Fruit fly (Drosophila melanogaster): ENCODE results near the gene Rbp9.

The Rbp9 gene

dm6 chr2L:2945438-2946220, 8.9 kb upstream of the Rbp9 start:
- TF ChIP-seq Xrp1 (GFP tag; IDR thresholded peaks at IDR 0.05) (no peak), CG12659 (GFP tag; optimal IDR thresholded peaks at IDR 0.05) (no peak), CG6175 (GFP tag; IDR thresholded peaks at IDR 0.05) (no peak), CG31224 (GFP tag; IDR thresholded peaks at IDR 0.05) (no peak), Camta (GFP tag; optimal IDR thresholded peaks at IDR 0.05) (no peak), CG32772 (GFP tag; IDR thresholded peaks at IDR 0.05) (no peak), Hmr (GFP tag; optimal IDR thresholded peaks at IDR 0.05) (no peak), Asciz (GFP tag; optimal IDR thresholded peaks at IDR 0.05) (no peak), schlank (tag; optimal IDR thresholded peaks at IDR 0.05) (no peak), CG11696 (GFP tag; IDR thresholded peaks at IDR 0.05) (peak; percentile 89), CG1603 (tag; optimal IDR thresholded peaks at IDR 0.05) (no peak), cad (GFP tag; optimal IDR thresholded peaks at IDR 0.05) (peak; percentile 95), B-H1 (GFP tag; IDR thresholded peaks at IDR 0.05) (no peak), CG34376 (GFP tag; optimal IDR thresholded peaks at IDR 0.05) (no peak), knrl (GFP tag; IDR thresholded peaks at IDR 0.05; ENCODE audit: partially characterized antibody) (peak; percentile 40; the same call in 1 of the 3 replicates), stwl (tag; optimal IDR thresholded peaks at IDR 0.05) (peak; percentile 6), danr (GFP tag; IDR thresholded peaks at IDR 0.05) (no peak), kay (GFP tag; optimal IDR thresholded peaks at IDR 0.05) (no peak), CG34224 (GFP tag; IDR thresholded peaks at IDR 0.05; ENCODE audit: partially characterized antibody) (no peak), sens (GFP tag) (peak; percentile 52), h (optimal IDR thresholded peaks at IDR 0.05) (no peak), her (GFP tag; optimal IDR thresholded peaks at IDR 0.05) (no peak), unc-4 (GFP tag; IDR thresholded peaks at IDR 0.05; ENCODE audit: partially characterized antibody) (no peak), Scr (GFP tag; IDR thresholded peaks at IDR 0.05; ENCODE audit: partially characterized antibody) (0 out of 2 replicates have a peak, but pooled peaks have one; percentile 14), Tbp (GFP tag; optimal IDR thresholded peaks at IDR 0.05) (peak; percentile 73), CG6654 (GFP tag; optimal IDR thresholded peaks at IDR 0.05) (peak; percentile 98), Dek (tag; optimal IDR thresholded peaks at IDR 0.05) (no peak), CG30403 (GFP tag; optimal IDR thresholded peaks at IDR 0.05) (no peak), TFAM (GFP tag; optimal IDR thresholded peaks at IDR 0.05) (no peak), CG1233 (GFP tag; optimal IDR thresholded peaks at IDR 0.05) (no peak), CG16813 (GFP tag; IDR thresholded peaks at IDR 0.05; ENCODE audit: partially characterized antibody) (0 out of 3 replicates have a peak, but pooled peaks have one; percentile 25), pros (GFP tag; optimal IDR thresholded peaks at IDR 0.05) (no peak)

- peak; percentile 82 for TF ChIP-seq CG6654 (GFP tag; optimal IDR thresholded peaks at IDR 0.05)
- TF ChIP-seq Trl (optimal IDR thresholded peaks at IDR 0.05) = peak; percentile 45 to 55
- no peak for TF ChIP-seq Trl (GFP tag; optimal IDR thresholded peaks at IDR 0.05)
- no peak for TF ChIP-seq ERR (GFP tag; optimal IDR thresholded peaks at IDR 0.05)
- TF ChIP-seq Sox100B (GFP tag; optimal IDR thresholded peaks at IDR 0.05) = no peak
- no peak for TF ChIP-seq dpn (GFP tag; optimal IDR thresholded peaks at IDR 0.05)
- no peak for TF ChIP-seq vnd (GFP tag; IDR thresholded peaks at IDR 0.05; ENCODE audit: partially characterized antibody)
- no peak for TF ChIP-seq odd (GFP tag; optimal IDR thresholded peaks at IDR 0.05)
- TF ChIP-seq CG8478 (optimal IDR thresholded peaks at IDR 0.05) = peak; percentile 19
- TF ChIP-seq CG5245 (GFP tag; optimal IDR thresholded peaks at IDR 0.05) = no peak
- no peak for TF ChIP-seq CG12155 (GFP tag; optimal IDR thresholded peaks at IDR 0.05)
- no peak for TF ChIP-seq HmgD (GFP tag; optimal IDR thresholded peaks at IDR 0.05)
- TF ChIP-seq sd (tag; optimal IDR thresholded peaks at IDR 0.05) = no peak
- no peak for TF ChIP-seq Aef1 (GFP tag; IDR thresholded peaks at IDR 0.05)
- no peak for TF ChIP-seq Dip3 (GFP tag; optimal IDR thresholded peaks at IDR 0.05)
- no peak for TF ChIP-seq exex (tag; optimal IDR thresholded peaks at IDR 0.05)
- TF ChIP-seq dm (GFP tag; optimal IDR thresholded peaks at IDR 0.05) = no peak
- TF ChIP-seq chm (GFP tag; IDR thresholded peaks at IDR 0.05) = no peak
- TF ChIP-seq fd102C (GFP tag; optimal IDR thresholded peaks at IDR 0.05) = no peak
- no peak for TF ChIP-seq Tbp (GFP tag; optimal IDR thresholded peaks at IDR 0.05)
- TF ChIP-seq chinmo (GFP tag; IDR thresholded peaks at IDR 0.05; ENCODE audit: partially characterized antibody) = peak; percentile 33; the same call in 1 of the 4 replicates
Observed at dm6 chr2L:2955659-2956058, 1.1 kb downstream of the Rbp9 start.

Data from whole organism, embryonic.